Fruit fly (Drosophila melanogaster) Kc167 (cell line): Measurements from ENCODE around the gene Miga.

ENCODE experiments used
- Myc ChIP-seq: fragments of >200 bp; optimal IDR thresholded peaks from 2 replicates; lab custom pipeline; 2017; ENCODE audit warnings: missing external identifiers
- Sin3A ChIP-seq: fragments of >200 bp; optimal IDR thresholded peaks from 2 replicates; lab custom pipeline; 2018; ENCODE audit warnings: missing external identifiers
- h ChIP-seq: fragments of >200 bp; optimal IDR thresholded peaks from 3 replicates; lab custom pipeline; 2018; ENCODE audit warnings: missing external identifiers
- psq ChIP-seq: fragments of >200 bp; optimal IDR thresholded peaks from 2 replicates; lab custom pipeline; 2017; ENCODE audit warnings: missing external identifiers
- ttk ChIP-seq: sonication (Bioruptor generic); optimal IDR thresholded peaks from 2 replicates; lab custom pipeline; 2017; ENCODE audit warnings: missing external identifiers

dm6 chrX:8470588-8470987 lies 33.0 kb upstream of the Miga start, which contains the start of gene Cp7Fa:
- TF ChIP-seq h (lab: Kevin White, UChicago): no peak
- no peak for TF ChIP-seq Myc (lab: Kevin White, UChicago)
- no peak for TF ChIP-seq psq (lab: Kevin White, UChicago)
- TF ChIP-seq ttk (lab: Kevin White, UChicago): no peak
- no peak for TF ChIP-seq Sin3A
